Worm (Caenorhabditis elegans) whole organism, early embryonic: ENCODE data around the gene W01C9.2.

Experiments
- B0310.2 ChIP-seq: sonication (generic microtip); optimal IDR thresholded peaks from 2 replicates; lab custom pipeline; 2016; ENCODE audit warnings: mild to moderate bottlenecking, missing genetic modification characterization, missing compliant biosample characterization
- F13C5.2 ChIP-seq: sonication (generic microtip); optimal IDR thresholded peaks from 2 replicates; lab custom pipeline; 2017; ENCODE audit warnings: mild to moderate bottlenecking, missing genetic modification characterization, inconsistent platforms, missing compliant biosample characterization
- aly-1 ChIP-seq: sonication (generic microtip); optimal IDR thresholded peaks from 2 replicates; lab custom pipeline; 2016; ENCODE audit warnings: missing genetic modification characterization, missing compliant biosample characterization
- ama-1 ChIP-seq: fragments of 150-350 bp; optimal IDR thresholded peaks from 2 replicates; lab custom pipeline; 2014
- ceh-13 ChIP-seq: fragments of 200-800 bp; sonication (Bioruptor generic); optimal IDR thresholded peaks from 2 replicates; lab custom pipeline; 2018; ENCODE audit warnings: mild to moderate bottlenecking, missing genetic modification characterization, missing compliant biosample characterization
- ceh-36 ChIP-seq: sonication (generic microtip); optimal IDR thresholded peaks from 2 replicates; lab custom pipeline; 2016; ENCODE audit warnings: missing genetic modification characterization, inconsistent platforms, missing compliant biosample characterization
- ets-7 ChIP-seq: sonication (generic microtip); optimal IDR thresholded peaks from 2 replicates; lab custom pipeline; 2016; ENCODE audit warnings: missing genotype, missing genetic modification characterization, missing compliant biosample characterization
- flt-1 ChIP-seq: fragments of 200-800 bp; sonication (Bioruptor generic); IDR thresholded peaks from 2 replicates; pipeline ENCODE4 v1.3.6; 2022; ENCODE audit warnings: missing genetic modification characterization, missing compliant biosample characterization
- hmbx-1 ChIP-seq: sonication (generic microtip); optimal IDR thresholded peaks from 2 replicates; lab custom pipeline; 2016; ENCODE audit warnings: mild to moderate bottlenecking, missing genetic modification characterization, missing compliant biosample characterization
- hmg-4 ChIP-seq: fragments of 200-800 bp; sonication (Bioruptor generic); optimal IDR thresholded peaks from 2 replicates; lab custom pipeline; 2018; ENCODE audit warnings: mild to moderate bottlenecking, missing genetic modification characterization, missing compliant biosample characterization
- hnd-1 ChIP-seq: sonication (generic microtip); optimal IDR thresholded peaks from 2 replicates; lab custom pipeline; 2016; ENCODE audit warnings: missing genetic modification characterization, missing compliant biosample characterization
- pes-1 ChIP-seq: fragments of 200-800 bp; sonication (Bioruptor generic); IDR thresholded peaks from 2 replicates; pipeline ENCODE4 v1.3.6; 2022; ENCODE audit warnings: missing genetic modification reagents, missing genetic modification characterization, missing compliant biosample characterization
- scrt-1 ChIP-seq: fragments of 200-800 bp; sonication (Bioruptor generic); IDR thresholded peaks from 2 replicates; pipeline ENCODE4 v1.3.6; 2022; ENCODE audit warnings: missing genetic modification characterization, missing compliant biosample characterization
- sea-1 ChIP-seq: fragments of 200-800 bp; sonication (Bioruptor generic); conservative IDR thresholded peaks from 2 replicates; pipeline ENCODE4 v1.3.6; 2022; ENCODE audit warnings: missing genetic modification characterization, missing compliant biosample characterization
- tbx-11 ChIP-seq: fragments of 200-800 bp; sonication (Bioruptor generic); IDR thresholded peaks from 2 replicates; pipeline ENCODE4 v1.3.6; 2022; ENCODE audit warnings: missing genetic modification characterization, missing compliant biosample characterization
- tbx-37 ChIP-seq: fragments of 200-800 bp; sonication (Bioruptor generic); conservative IDR thresholded peaks from 2 replicates; pipeline ENCODE4 v1.3.6; 2022; ENCODE audit warnings: missing genetic modification reagents, missing genetic modification characterization, missing compliant biosample characterization
- tra-4 ChIP-seq: sonication (generic microtip); optimal IDR thresholded peaks from 2 replicates; lab custom pipeline; 2017; ENCODE audit warnings: missing genetic modification characterization, missing compliant biosample characterization

W01C9.2 gene

ce11 chrII:8529176-8529698, 6.9 kb upstream of the W01C9.2 start:
- TF ChIP-seq ets-7 (tag; lab: Kevin White, UChicago) = no peak
- no peak for TF ChIP-seq hmg-4 (GFP tag; lab: Kevin White, UChicago)
- no peak for TF ChIP-seq scrt-1 (GFP tag; lab: Robert Waterston, UW)
- no peak for TF ChIP-seq flt-1 (GFP tag; lab: Robert Waterston, UW)

DNA sequence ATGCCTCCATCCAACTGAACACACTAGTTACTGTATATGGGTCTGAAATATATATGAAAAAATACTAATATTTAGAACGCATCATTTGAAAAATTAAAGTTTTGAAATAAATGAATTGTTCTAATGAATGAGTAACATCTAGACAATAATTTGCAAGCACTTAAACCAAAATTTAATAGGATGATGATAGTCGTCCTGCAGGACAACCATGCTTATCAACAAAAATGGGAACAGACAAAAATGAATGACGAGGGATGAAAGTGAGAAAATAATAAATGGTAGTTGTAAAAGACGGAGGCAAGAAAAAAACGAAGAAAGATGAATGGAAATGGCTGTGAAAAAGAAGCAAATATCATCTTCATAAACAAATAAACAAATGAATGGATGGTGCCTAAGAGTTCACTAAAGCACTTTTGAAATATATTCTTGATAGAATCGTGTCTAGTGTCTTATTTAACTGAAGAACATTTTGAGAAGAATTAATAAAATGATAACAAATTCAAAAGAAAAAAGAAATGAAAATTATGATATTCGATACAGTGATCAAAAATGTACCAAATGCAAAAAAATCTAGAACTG, 4.9 kb upstream of the W01C9.2 start, which contains the start of gene gldi-7:
TSS of gene gldi-7 (minus strand) at position 42 of the 579 bp plus-strand sequence.
- no peak for TF ChIP-seq F13C5.2
- TF ChIP-seq hnd-1 (tag; lab: Kevin White, UChicago) = no peak
- TF ChIP-seq aly-1 (tag; lab: Kevin White, UChicago) = no peak
- no peak for TF ChIP-seq tbx-11 (GFP tag; lab: Robert Waterston, UW)
- TF ChIP-seq hmg-4 (GFP tag; lab: Kevin White, UChicago) = no peak
- TF ChIP-seq sea-1 = no peak
- TF ChIP-seq flt-1 (GFP tag; lab: Robert Waterston, UW) = no peak
- no peak for TF ChIP-seq ets-7 (tag; lab: Kevin White, UChicago)
- TF ChIP-seq B0310.2 (tag; lab: Kevin White, UChicago) = no peak
- no peak for TF ChIP-seq ceh-13 (GFP tag; lab: Kevin White, UChicago)
- TF ChIP-seq hmbx-1 (tag; lab: Kevin White, UChicago) = no peak
- no peak for TF ChIP-seq ceh-36
- no peak for TF ChIP-seq ama-1 (lab: Kevin White, UChicago)
- no peak for TF ChIP-seq tra-4 (tag; lab: Kevin White, UChicago)
- no peak for TF ChIP-seq scrt-1 (GFP tag; lab: Robert Waterston, UW)
- TF ChIP-seq pes-1 (GFP tag; lab: Robert Waterston, UW) = no peak

- TF ChIP-seq aly-1 (tag; lab: Kevin White, UChicago) (no peak), tbx-37 (GFP tag; lab: Robert Waterston, UW) (no peak), ama-1 (lab: Kevin White, UChicago) (no peak), hmbx-1 (tag; lab: Kevin White, UChicago) (no peak), tra-4 (tag; lab: Kevin White, UChicago) (no peak), ets-7 (tag; lab: Kevin White, UChicago) (no peak), pes-1 (GFP tag; lab: Robert Waterston, UW) (no peak), F13C5.2 (no peak)
Observed at ce11 chrII:8532015-8532414, 4.1 kb upstream of the W01C9.2 start.

- TF ChIP-seq tbx-11 (GFP tag; lab: Robert Waterston, UW) (no peak), scrt-1 (GFP tag; lab: Robert Waterston, UW) (no peak), pes-1 (GFP tag; lab: Robert Waterston, UW) (no peak), F13C5.2 (no peak), tra-4 (tag; lab: Kevin White, UChicago) (no peak), hmbx-1 (tag; lab: Kevin White, UChicago) (no peak), B0310.2 (tag; lab: Kevin White, UChicago) (no peak), ama-1 (lab: Kevin White, UChicago) (no peak)
Observed at ce11 chrII:8540412-8540811, 4.3 kb downstream of the W01C9.2 start, which contains the start of gene pqn-73. Gene pqn-73, plus strand, starts transcription at chrII:8540712.

DNA sequence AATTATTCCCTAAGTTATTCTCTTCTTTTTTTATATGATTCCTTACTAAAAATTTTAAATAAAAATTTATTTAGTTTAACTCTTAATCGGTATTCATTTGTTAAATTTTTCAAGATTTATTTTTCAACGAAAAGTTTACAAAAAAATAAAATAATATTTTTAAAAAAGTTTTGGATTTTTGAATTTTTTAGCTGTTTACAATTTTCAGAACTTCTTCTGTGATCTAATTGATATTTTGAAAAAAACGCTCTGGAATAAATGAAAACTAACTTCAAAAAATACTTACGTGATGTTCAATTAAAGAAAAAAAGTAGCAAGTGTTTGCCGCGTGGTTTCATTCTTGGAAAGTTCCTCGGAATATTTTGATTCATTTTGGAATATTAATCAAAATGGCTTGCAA, 9.2 kb downstream of the W01C9.2 start, which contains the start of gene decr-1.2:
TSS of gene decr-1.2 (plus strand) at position 301 of the 400 bp plus-strand sequence.
- TF ChIP-seq hmg-4 (GFP tag; lab: Kevin White, UChicago) (no peak), sea-1 (no peak), scrt-1 (GFP tag; lab: Robert Waterston, UW) (no peak), hnd-1 (tag; lab: Kevin White, UChicago) (no peak), tbx-37 (GFP tag; lab: Robert Waterston, UW) (no peak), B0310.2 (tag; lab: Kevin White, UChicago) (no peak), ceh-36 (no peak), ets-7 (tag; lab: Kevin White, UChicago) (no peak)

- peak; percentile 91 for TF ChIP-seq tbx-11 (GFP tag; lab: Robert Waterston, UW)
- peak; percentile 85 for TF ChIP-seq sea-1
- TF ChIP-seq ets-7 (tag; lab: Kevin White, UChicago) = peak; percentile 74
- peak; percentile 90 for TF ChIP-seq pes-1 (GFP tag; lab: Robert Waterston, UW)
- peak; percentile 77 for TF ChIP-seq hmbx-1 (tag; lab: Kevin White, UChicago)
- peak; percentile 93 for TF ChIP-seq hmg-4 (GFP tag; lab: Kevin White, UChicago)
- TF ChIP-seq F13C5.2 = peak; percentile 86
- peak; percentile 84 for TF ChIP-seq aly-1 (tag; lab: Kevin White, UChicago)
- peak; percentile 76 for TF ChIP-seq ceh-13 (GFP tag; lab: Kevin White, UChicago)
- no peak for TF ChIP-seq ama-1 (lab: Kevin White, UChicago)
- peak; percentile 74 for TF ChIP-seq hnd-1 (tag; lab: Kevin White, UChicago)
- TF ChIP-seq flt-1 (GFP tag; lab: Robert Waterston, UW) = peak; percentile 92
- TF ChIP-seq B0310.2 (tag; lab: Kevin White, UChicago) = peak; percentile 81
- peak; percentile 70 for TF ChIP-seq tra-4 (tag; lab: Kevin White, UChicago)
- TF ChIP-seq scrt-1 (GFP tag; lab: Robert Waterston, UW) = peak; percentile 92
- peak; percentile 90 for TF ChIP-seq ceh-36
- peak; percentile 82 for TF ChIP-seq tbx-37 (GFP tag; lab: Robert Waterston, UW)
Observed at ce11 chrII:8546975-8547374, 10.8 kb downstream of the W01C9.2 start.

ce11 chrII:8551100-8551499, 14.9 kb downstream of the W01C9.2 start:
- TF ChIP-seq flt-1 (GFP tag; lab: Robert Waterston, UW) = no peak
- TF ChIP-seq tbx-11 (GFP tag; lab: Robert Waterston, UW) = no peak
- TF ChIP-seq tra-4 (tag; lab: Kevin White, UChicago) = no peak
- TF ChIP-seq ama-1 (lab: Kevin White, UChicago) = no peak
- TF ChIP-seq scrt-1 (GFP tag; lab: Robert Waterston, UW) = no peak
- TF ChIP-seq F13C5.2 = no peak
- no peak for TF ChIP-seq sea-1
- TF ChIP-seq hmg-4 (GFP tag; lab: Kevin White, UChicago) = no peak
- TF ChIP-seq hnd-1 (tag; lab: Kevin White, UChicago) = no peak
- no peak for TF ChIP-seq tbx-37 (GFP tag; lab: Robert Waterston, UW)
